Fruit fly (Drosophila melanogaster): ENCODE data around the gene Cpr72Ec.

DNA sequence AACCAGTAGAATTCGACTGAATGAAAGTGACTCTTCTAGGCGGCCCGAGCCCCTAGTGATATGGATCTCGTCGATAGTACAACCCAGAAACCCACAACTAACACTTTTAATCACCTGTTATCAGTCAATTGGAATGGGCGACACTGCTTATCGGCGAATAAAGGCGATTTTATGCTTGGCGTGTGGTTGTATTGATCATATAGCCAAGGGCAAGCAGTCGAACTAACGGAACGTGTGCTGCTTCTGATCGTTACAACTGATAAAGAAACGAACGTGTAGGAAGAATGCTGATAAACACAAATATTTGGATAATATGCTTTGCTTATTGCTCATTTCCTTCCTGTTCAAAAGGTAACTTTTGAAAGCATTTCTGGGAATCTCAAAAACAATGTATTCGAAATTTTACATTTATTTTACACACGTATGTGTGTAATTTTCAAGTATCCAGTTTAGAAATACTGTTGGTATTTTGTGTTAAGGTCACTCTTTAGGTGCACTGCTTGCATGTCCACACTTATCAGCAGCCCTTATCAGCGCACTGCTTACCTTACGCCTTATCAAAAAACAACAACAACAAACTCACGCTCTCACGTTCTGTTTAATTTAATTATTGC lies 14.2 kb upstream of the Cpr72Ec start, which contains the start of gene Agpat4:
- TF ChIP-seq h (optimal IDR thresholded peaks at IDR 0.05) (no peak), Sin3A (optimal IDR thresholded peaks at IDR 0.05) (no peak)
